Fruit fly (Drosophila melanogaster): ENCODE results near the gene Coprox.

Gene Coprox

dm6 chr2L:6964022-6964434 lies at the start of gene Coprox, which contains the start of gene sip2:
Gene Coprox, plus strand, starts transcription at chr2L:6964421.
Gene sip2, minus strand, starts transcription at chr2L:6964074.
- peak; percentile 40 for TF ChIP-seq CG9705 (GFP tag; optimal IDR thresholded peaks at IDR 0.05)
- peak; percentile 66 for TF ChIP-seq OdsH (GFP tag; optimal IDR thresholded peaks at IDR 0.05)
- no peak for TF ChIP-seq Rel (GFP tag; optimal IDR thresholded peaks at IDR 0.05)
- peak; percentile 47 for TF ChIP-seq Rel (tag; optimal IDR thresholded peaks at IDR 0.05)
- TF ChIP-seq usp (GFP tag; optimal IDR thresholded peaks at IDR 0.05) = no peak
- peak; percentile 77 for TF ChIP-seq HLH106 (tag; optimal IDR thresholded peaks at IDR 0.05)
- TF ChIP-seq rgr (GFP tag; optimal IDR thresholded peaks at IDR 0.05) = peak; percentile 57
- TF ChIP-seq dsf (GFP tag; optimal IDR thresholded peaks at IDR 0.05; ENCODE audit: borderline replicate concordance) = no peak
- peak; percentile 26 for TF ChIP-seq Myc (optimal IDR thresholded peaks at IDR 0.05)
- peak; percentile 75 for TF ChIP-seq Sp1 (GFP tag; optimal IDR thresholded peaks at IDR 0.05)
- peak; percentile 47 for TF ChIP-seq psq (GFP tag; optimal IDR thresholded peaks at IDR 0.05)
- peak in 1 of 2 experiments; percentile 46 for TF ChIP-seq foxo (GFP tag; optimal IDR thresholded peaks at IDR 0.05)
- TF ChIP-seq sage (GFP tag; optimal IDR thresholded peaks at IDR 0.05) = no peak

- TF ChIP-seq sage (GFP tag; optimal IDR thresholded peaks at IDR 0.05) (no peak), usp (GFP tag; optimal IDR thresholded peaks at IDR 0.05) (no peak), fru (GFP tag; optimal IDR thresholded peaks at IDR 0.05) (no peak), CG9705 (GFP tag; optimal IDR thresholded peaks at IDR 0.05) (no peak), Hr78 (GFP tag; optimal IDR thresholded peaks at IDR 0.05) (no peak), Dfd (GFP tag; optimal IDR thresholded peaks at IDR 0.05) (no peak), foxo (GFP tag; optimal IDR thresholded peaks at IDR 0.05) (no peak)
Measured at dm6 chr2L:6916345-6916744, 47.9 kb upstream of the Coprox start, which contains the start of gene CG32829. Gene CG32829, minus strand, starts transcription at chr2L:6916445.

- no peak for TF ChIP-seq brk (GFP tag; optimal IDR thresholded peaks at IDR 0.05)
- peak; percentile 69 for TF ChIP-seq psq (GFP tag; optimal IDR thresholded peaks at IDR 0.05)
- no peak for TF ChIP-seq tai (GFP tag; optimal IDR thresholded peaks at IDR 0.05)
- TF ChIP-seq Rel (GFP tag; optimal IDR thresholded peaks at IDR 0.05) = no peak
- TF ChIP-seq Rel (tag; optimal IDR thresholded peaks at IDR 0.05) = peak; percentile 24
- no peak for TF ChIP-seq sv (GFP tag; optimal IDR thresholded peaks at IDR 0.05)
- no peak for TF ChIP-seq Hnf4 (GFP tag; optimal IDR thresholded peaks at IDR 0.05)
- peak; percentile 28 for TF ChIP-seq CG9705 (GFP tag; optimal IDR thresholded peaks at IDR 0.05)
- no peak for TF ChIP-seq GATAd (GFP tag; optimal IDR thresholded peaks at IDR 0.05)
- peak; percentile 60 for TF ChIP-seq Myc (optimal IDR thresholded peaks at IDR 0.05)
- no peak for TF ChIP-seq ey (GFP tag; optimal IDR thresholded peaks at IDR 0.05)
- peak; percentile 55 for TF ChIP-seq woc (GFP tag; optimal IDR thresholded peaks at IDR 0.05)
- no peak for TF ChIP-seq Dif (GFP tag; optimal IDR thresholded peaks at IDR 0.05; ENCODE audit: partially characterized antibody)
- peak; percentile 82 for TF ChIP-seq HLH106 (tag; optimal IDR thresholded peaks at IDR 0.05)
- peak; percentile 51 for TF ChIP-seq OdsH (GFP tag; optimal IDR thresholded peaks at IDR 0.05)
- TF ChIP-seq pan (optimal IDR thresholded peaks at IDR 0.05) = peak; percentile 87
- TF ChIP-seq Sp1 (GFP tag; optimal IDR thresholded peaks at IDR 0.05) = peak; percentile 80
- no peak for TF ChIP-seq fru (GFP tag; optimal IDR thresholded peaks at IDR 0.05)
- TF ChIP-seq Jra (GFP tag; optimal IDR thresholded peaks at IDR 0.05) = no peak
- TF ChIP-seq Vsx2 (GFP tag; optimal IDR thresholded peaks at IDR 0.05; ENCODE audit: partially characterized antibody) = no peak
- TF ChIP-seq Hr83 (GFP tag; optimal IDR thresholded peaks at IDR 0.05; ENCODE audit: poor library complexity, severe bottlenecking) = no peak
Measured at dm6 chr2L:6918517-6919202, 45.6 kb upstream of the Coprox start, which contains the start of gene nop5. Gene nop5, minus strand, starts transcription at chr2L:6918743.

- TF ChIP-seq usp (GFP tag; optimal IDR thresholded peaks at IDR 0.05) (no peak), lola (GFP tag; optimal IDR thresholded peaks at IDR 0.05) (no peak), dsf (GFP tag; optimal IDR thresholded peaks at IDR 0.05; ENCODE audit: borderline replicate concordance) (no peak), woc (GFP tag; optimal IDR thresholded peaks at IDR 0.05) (peak; percentile 72), Myc (optimal IDR thresholded peaks at IDR 0.05) (peak; percentile 11), OdsH (GFP tag; optimal IDR thresholded peaks at IDR 0.05) (peak; percentile 4), CG32264 (GFP tag; optimal IDR thresholded peaks at IDR 0.05) (no peak), CrebA (GFP tag; optimal IDR thresholded peaks at IDR 0.05; ENCODE audit: borderline replicate concordance) (no peak), jim (GFP tag; optimal IDR thresholded peaks at IDR 0.05) (no peak), pan (optimal IDR thresholded peaks at IDR 0.05) (no peak), N (GFP tag; optimal IDR thresholded peaks at IDR 0.05) (no peak), brk (GFP tag; optimal IDR thresholded peaks at IDR 0.05) (no peak), ey (GFP tag; optimal IDR thresholded peaks at IDR 0.05) (no peak)
Measured at dm6 chr2L:6919203-6919849, 44.9 kb upstream of the Coprox start.

Measured in whole organism, wandering third instar larva.